Worm (Caenorhabditis elegans): Measurements from ENCODE around the gene T25B6.6.

Gene T25B6.6

DNA sequence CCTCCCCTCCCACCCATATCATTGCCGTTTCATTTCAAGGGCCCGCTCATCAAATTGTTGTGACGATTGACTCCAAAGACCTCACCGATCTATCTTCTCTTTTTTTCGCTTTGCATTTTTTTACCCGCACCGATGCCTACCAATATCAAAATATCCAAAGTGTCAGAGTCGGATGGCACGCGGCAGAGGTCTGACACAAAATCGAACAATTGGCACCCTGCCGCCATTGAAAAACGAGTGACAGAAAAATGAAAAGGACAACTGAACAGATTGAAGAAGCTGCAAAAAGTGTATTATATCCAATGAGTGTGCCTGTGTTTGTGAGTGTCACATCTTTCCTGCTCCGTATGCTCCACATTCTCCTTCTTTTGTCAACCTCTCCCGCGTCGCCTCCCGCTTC is 36.2 kb downstream of the T25B6.6 start:
- peak; percentile 62 for TF ChIP-seq nhr-71 (tag; optimal IDR thresholded peaks at IDR 0.05)
- no peak for TF ChIP-seq lin-35 (GFP tag; optimal IDR thresholded peaks at IDR 0.05)
- peak; percentile 91 for TF ChIP-seq lin-14 (GFP tag; optimal IDR thresholded peaks at IDR 0.05)
- peak; percentile 56 for TF ChIP-seq snu-23 (GFP tag; optimal IDR thresholded peaks at IDR 0.05)
- peak; percentile 51 for TF ChIP-seq rnt-1 (tag; optimal IDR thresholded peaks at IDR 0.05)
- TF ChIP-seq egl-27 (tag; optimal IDR thresholded peaks at IDR 0.05) = no peak
- TF ChIP-seq nhr-19 (GFP tag; conservative IDR thresholded peaks at IDR 0.05) = peak; percentile 40
- no peak for TF ChIP-seq unc-62 (GFP tag; optimal IDR thresholded peaks at IDR 0.05)
- TF ChIP-seq unc-86 (tag; optimal IDR thresholded peaks at IDR 0.05) = no peak
- TF ChIP-seq unc-98 (GFP tag; IDR thresholded peaks at IDR 0.05) = no peak
- peak in 1 of 2 experiments; percentile 31 for TF ChIP-seq lsy-2 (tag; optimal IDR thresholded peaks at IDR 0.05)
- peak; percentile 54 for TF ChIP-seq nhr-20 (tag; optimal IDR thresholded peaks at IDR 0.05)
- TF ChIP-seq pag-3 (tag; optimal IDR thresholded peaks at IDR 0.05; ENCODE audit: borderline replicate concordance, insufficient read depth) = peak; percentile 98
- no peak for TF ChIP-seq nhr-77 (tag; optimal IDR thresholded peaks at IDR 0.05)
- no peak for TF ChIP-seq unc-30 (tag; optimal IDR thresholded peaks at IDR 0.05)
- TF ChIP-seq mdl-1 (tag; optimal IDR thresholded peaks at IDR 0.05) = peak in 1 of 2 experiments; percentile 49

DNA sequence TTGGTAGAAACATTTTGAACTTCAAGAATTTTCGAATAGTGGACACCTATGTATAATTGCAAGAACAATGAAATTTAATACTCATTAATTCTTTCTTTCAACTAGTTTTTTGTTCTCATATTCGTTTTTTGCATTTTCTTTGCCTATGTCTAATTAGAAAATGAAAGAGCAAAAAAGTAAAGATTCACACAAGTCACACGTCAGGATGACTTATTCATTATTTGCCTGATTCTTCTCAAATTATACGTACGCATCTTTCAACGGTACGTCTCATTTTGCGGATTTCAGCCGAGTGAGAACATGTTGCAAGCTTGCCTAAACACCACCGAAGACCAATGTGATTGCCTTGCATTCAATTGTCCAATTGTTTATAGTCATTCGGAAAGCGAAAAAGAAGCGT is 42.0 kb downstream of the T25B6.6 start, which contains the start of gene nmur-1:
TSS of gene nmur-1 (plus strand) at position 301 of the 400 bp plus-strand sequence.
- TF ChIP-seq hlh-4 (tag; optimal IDR thresholded peaks at IDR 0.05) (no peak), lin-14 (GFP tag; optimal IDR thresholded peaks at IDR 0.05) (peak; percentile 14)

Data from whole organism, L1 larva.